Worm (Caenorhabditis elegans): ENCODE measurements around the gene daf-7.

DNA sequence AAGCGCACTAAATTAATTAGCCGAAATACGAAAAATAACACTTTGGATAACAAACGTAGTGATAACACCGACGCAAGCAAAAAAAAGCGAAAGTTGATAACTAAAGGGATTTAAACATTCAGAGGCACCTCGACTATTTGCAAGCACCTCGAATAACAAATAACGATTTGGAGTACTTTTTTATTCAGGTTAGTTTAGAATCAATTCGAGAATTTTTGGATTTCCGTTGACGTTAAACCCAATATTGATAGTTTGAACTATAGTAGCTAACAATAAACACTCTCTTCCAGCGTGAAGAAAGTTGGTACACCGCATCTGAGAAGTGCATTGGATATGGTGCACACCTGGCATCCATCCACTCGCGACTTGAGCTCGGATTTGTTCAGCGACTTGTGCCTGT lies 13.6 kb downstream of the daf-7 start:
- TF ChIP-seq flt-1 (GFP tag; IDR thresholded peaks at IDR 0.05) (no peak), med-1 (GFP tag; optimal IDR thresholded peaks at IDR 0.05; ENCODE audit: insufficient read depth) (no peak), ref-1 (GFP tag; conservative IDR thresholded peaks at IDR 0.05) (no peak), klf-2 (GFP tag; conservative IDR thresholded peaks at IDR 0.05) (no peak), ztf-23 (GFP tag; IDR thresholded peaks at IDR 0.05) (no peak), ztf-29 (GFP tag; IDR thresholded peaks at IDR 0.05) (no peak), tab-1 (GFP tag; IDR thresholded peaks at IDR 0.05) (no peak), cog-1 (tag; optimal IDR thresholded peaks at IDR 0.05) (no peak), T22C8.4 (GFP tag; IDR thresholded peaks at IDR 0.05) (no peak)
